Worm (Caenorhabditis elegans): ENCODE results near the gene adr-2.

adr-2 gene

ce11 chrIII:7232782-7233181 lies at the start of gene adr-2:
TSS of gene adr-2 (minus strand) at chrIII:7232882.
- TF ChIP-seq ceh-13 (GFP tag; optimal IDR thresholded peaks at IDR 0.05) (no peak), tbx-37 (GFP tag; conservative IDR thresholded peaks at IDR 0.05) (no peak), B0310.2 (tag; optimal IDR thresholded peaks at IDR 0.05) (no peak), hmbx-1 (tag; optimal IDR thresholded peaks at IDR 0.05) (no peak), scrt-1 (GFP tag; IDR thresholded peaks at IDR 0.05) (no peak), ceh-36 (tag; optimal IDR thresholded peaks at IDR 0.05) (no peak), hmg-4 (GFP tag; optimal IDR thresholded peaks at IDR 0.05) (no peak), flt-1 (GFP tag; IDR thresholded peaks at IDR 0.05) (no peak), hnd-1 (tag; optimal IDR thresholded peaks at IDR 0.05) (no peak), tbx-11 (GFP tag; IDR thresholded peaks at IDR 0.05) (no peak)

DNA sequence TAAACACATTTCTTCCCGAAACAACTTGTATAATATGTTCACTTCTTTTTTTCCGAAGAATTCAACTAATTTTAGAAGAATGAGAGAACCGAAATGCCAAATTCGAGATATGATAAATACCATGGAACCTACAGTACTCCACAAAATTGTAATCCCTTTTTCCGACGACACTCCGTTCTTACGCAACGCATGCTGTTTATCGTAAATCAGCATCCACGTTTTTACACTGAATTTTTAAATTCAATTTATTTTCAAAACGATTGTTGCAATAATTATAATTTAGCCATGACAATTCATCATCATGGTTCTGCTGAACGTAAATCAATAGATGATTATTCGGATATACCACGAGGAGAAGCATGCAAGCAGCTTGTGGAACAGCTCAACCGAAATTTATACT lies 48.5 kb upstream of the adr-2 start, which contains the start of gene B0361.3:
B0361.3 (plus strand) TSS at position 284 of the 400 bp plus-strand sequence.
- TF ChIP-seq pes-1 (GFP tag; IDR thresholded peaks at IDR 0.05) = no peak
- TF ChIP-seq hnd-1 (tag; optimal IDR thresholded peaks at IDR 0.05) = no peak
- TF ChIP-seq aly-1 (tag; optimal IDR thresholded peaks at IDR 0.05) = no peak
- TF ChIP-seq ama-1 (optimal IDR thresholded peaks at IDR 0.05) = no peak
- no peak for TF ChIP-seq tbx-37 (GFP tag; conservative IDR thresholded peaks at IDR 0.05)
- TF ChIP-seq scrt-1 (GFP tag; IDR thresholded peaks at IDR 0.05) = no peak
- no peak for TF ChIP-seq F13C5.2 (tag; optimal IDR thresholded peaks at IDR 0.05)
- TF ChIP-seq ets-7 (tag; optimal IDR thresholded peaks at IDR 0.05) = no peak
- TF ChIP-seq ceh-13 (GFP tag; optimal IDR thresholded peaks at IDR 0.05) = no peak
- TF ChIP-seq sea-1 (GFP tag; conservative IDR thresholded peaks at IDR 0.05) = no peak
- no peak for TF ChIP-seq flt-1 (GFP tag; IDR thresholded peaks at IDR 0.05)

- TF ChIP-seq ama-1 (optimal IDR thresholded peaks at IDR 0.05) = no peak
- TF ChIP-seq F13C5.2 (tag; optimal IDR thresholded peaks at IDR 0.05) = no peak
- TF ChIP-seq ceh-36 (tag; optimal IDR thresholded peaks at IDR 0.05) = no peak
- TF ChIP-seq hmbx-1 (tag; optimal IDR thresholded peaks at IDR 0.05) = no peak
- no peak for TF ChIP-seq B0310.2 (tag; optimal IDR thresholded peaks at IDR 0.05)
- no peak for TF ChIP-seq ceh-13 (GFP tag; optimal IDR thresholded peaks at IDR 0.05)
- no peak for TF ChIP-seq scrt-1 (GFP tag; IDR thresholded peaks at IDR 0.05)
- no peak for TF ChIP-seq tra-4 (tag; optimal IDR thresholded peaks at IDR 0.05)
- TF ChIP-seq pes-1 (GFP tag; IDR thresholded peaks at IDR 0.05) = no peak
- TF ChIP-seq ets-7 (tag; optimal IDR thresholded peaks at IDR 0.05) = no peak
- TF ChIP-seq tbx-11 (GFP tag; IDR thresholded peaks at IDR 0.05) = no peak
- TF ChIP-seq aly-1 (tag; optimal IDR thresholded peaks at IDR 0.05) = no peak
- no peak for TF ChIP-seq hnd-1 (tag; optimal IDR thresholded peaks at IDR 0.05)
- TF ChIP-seq hmg-4 (GFP tag; optimal IDR thresholded peaks at IDR 0.05) = no peak
- no peak for TF ChIP-seq sea-1 (GFP tag; conservative IDR thresholded peaks at IDR 0.05)
- TF ChIP-seq flt-1 (GFP tag; IDR thresholded peaks at IDR 0.05) = no peak
- TF ChIP-seq tbx-37 (GFP tag; conservative IDR thresholded peaks at IDR 0.05) = no peak
Observed at ce11 chrIII:7278491-7278890, 45.8 kb upstream of the adr-2 start.

- TF ChIP-seq ceh-36 (tag; optimal IDR thresholded peaks at IDR 0.05) (no peak), tbx-37 (GFP tag; conservative IDR thresholded peaks at IDR 0.05) (no peak), ceh-13 (GFP tag; optimal IDR thresholded peaks at IDR 0.05) (no peak), hnd-1 (tag; optimal IDR thresholded peaks at IDR 0.05) (no peak), hmg-4 (GFP tag; optimal IDR thresholded peaks at IDR 0.05) (no peak), tbx-11 (GFP tag; IDR thresholded peaks at IDR 0.05) (no peak), hmbx-1 (tag; optimal IDR thresholded peaks at IDR 0.05) (no peak), tra-4 (tag; optimal IDR thresholded peaks at IDR 0.05) (no peak), sea-1 (GFP tag; conservative IDR thresholded peaks at IDR 0.05) (no peak)
Observed at ce11 chrIII:7277228-7277627, 44.5 kb upstream of the adr-2 start, which contains the start of the genes spot-1 and B0361.11. TSS of gene spot-1 (minus strand) at chrIII:7277274. TSS of gene B0361.11 (plus strand) at chrIII:7277599.

- TF ChIP-seq ama-1 (optimal IDR thresholded peaks at IDR 0.05) = no peak
- TF ChIP-seq sea-1 (GFP tag; conservative IDR thresholded peaks at IDR 0.05) = no peak
- no peak for TF ChIP-seq B0310.2 (tag; optimal IDR thresholded peaks at IDR 0.05)
- no peak for TF ChIP-seq hnd-1 (tag; optimal IDR thresholded peaks at IDR 0.05)
- no peak for TF ChIP-seq hmg-4 (GFP tag; optimal IDR thresholded peaks at IDR 0.05)
- no peak for TF ChIP-seq scrt-1 (GFP tag; IDR thresholded peaks at IDR 0.05)
Observed at ce11 chrIII:7275296-7275695, 42.6 kb upstream of the adr-2 start, which contains the start of gene psd-1. TSS of gene psd-1 (minus strand) at chrIII:7275396.

ce11 chrIII:7273718-7274117 lies 41.0 kb upstream of the adr-2 start:
- TF ChIP-seq ceh-36 (tag; optimal IDR thresholded peaks at IDR 0.05) (no peak), tbx-11 (GFP tag; IDR thresholded peaks at IDR 0.05) (no peak), B0310.2 (tag; optimal IDR thresholded peaks at IDR 0.05) (no peak), tra-4 (tag; optimal IDR thresholded peaks at IDR 0.05) (no peak), pes-1 (GFP tag; IDR thresholded peaks at IDR 0.05) (no peak), flt-1 (GFP tag; IDR thresholded peaks at IDR 0.05) (no peak), aly-1 (tag; optimal IDR thresholded peaks at IDR 0.05) (no peak), F13C5.2 (tag; optimal IDR thresholded peaks at IDR 0.05) (no peak), ama-1 (optimal IDR thresholded peaks at IDR 0.05) (no peak), hnd-1 (tag; optimal IDR thresholded peaks at IDR 0.05) (no peak), sea-1 (GFP tag; conservative IDR thresholded peaks at IDR 0.05) (no peak), hmbx-1 (tag; optimal IDR thresholded peaks at IDR 0.05) (no peak), hmg-4 (GFP tag; optimal IDR thresholded peaks at IDR 0.05) (no peak), ets-7 (tag; optimal IDR thresholded peaks at IDR 0.05) (no peak)

DNA sequence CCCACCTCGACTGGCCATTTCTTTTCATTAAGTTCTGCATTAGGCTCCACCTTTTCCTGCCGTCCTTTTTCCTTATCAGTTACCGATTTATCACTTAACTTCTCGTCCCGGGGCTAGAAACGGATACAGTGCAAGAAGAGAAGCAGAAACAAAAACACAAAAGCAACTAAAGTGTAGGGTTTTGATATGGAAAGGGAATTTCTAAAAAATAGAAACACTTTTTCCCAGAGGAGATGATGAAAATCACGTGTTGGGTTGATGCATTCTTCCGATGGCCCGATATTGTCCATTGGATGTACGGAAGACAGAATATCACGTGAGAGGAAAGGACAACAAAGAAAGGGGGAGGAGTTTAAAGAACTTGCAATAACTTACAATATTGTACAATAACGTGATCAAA lies 40.1 kb upstream of the adr-2 start:
- no peak for TF ChIP-seq ceh-13 (GFP tag; optimal IDR thresholded peaks at IDR 0.05)
- TF ChIP-seq tbx-11 (GFP tag; IDR thresholded peaks at IDR 0.05) = no peak
- no peak for TF ChIP-seq ama-1 (optimal IDR thresholded peaks at IDR 0.05)
- no peak for TF ChIP-seq tra-4 (tag; optimal IDR thresholded peaks at IDR 0.05)
- TF ChIP-seq tbx-37 (GFP tag; conservative IDR thresholded peaks at IDR 0.05) = no peak
- no peak for TF ChIP-seq ets-7 (tag; optimal IDR thresholded peaks at IDR 0.05)
- TF ChIP-seq ceh-36 (tag; optimal IDR thresholded peaks at IDR 0.05) = no peak
- no peak for TF ChIP-seq pes-1 (GFP tag; IDR thresholded peaks at IDR 0.05)
- no peak for TF ChIP-seq hmg-4 (GFP tag; optimal IDR thresholded peaks at IDR 0.05)
- no peak for TF ChIP-seq F13C5.2 (tag; optimal IDR thresholded peaks at IDR 0.05)
- TF ChIP-seq B0310.2 (tag; optimal IDR thresholded peaks at IDR 0.05) = no peak
- no peak for TF ChIP-seq scrt-1 (GFP tag; IDR thresholded peaks at IDR 0.05)
- no peak for TF ChIP-seq aly-1 (tag; optimal IDR thresholded peaks at IDR 0.05)
- TF ChIP-seq hmbx-1 (tag; optimal IDR thresholded peaks at IDR 0.05) = no peak
- TF ChIP-seq sea-1 (GFP tag; conservative IDR thresholded peaks at IDR 0.05) = no peak

Data from whole organism, early embryonic.